Fruit fly (Drosophila melanogaster) whole organism: ENCODE results near the gene Non2.

ENCODE experiments used
- Dll ChIP-seq: fragments of >200 bp; optimal IDR thresholded peaks from 2 replicates; lab custom pipeline; 2017
- psq ChIP-seq: fragments of >200 bp; optimal IDR thresholded peaks from 2 replicates; lab custom pipeline; 2017

dm6 chr3L:2799110-2799618 is 32.4 kb downstream of the Non2 start:
- no peak for TF ChIP-seq Dll
- no peak for TF ChIP-seq psq (lab: Kevin White, UChicago)
